Worm (Caenorhabditis elegans) whole organism, young adult: ENCODE data around the gene spat-1.

Experiments
- K12H6.12 ChIP-seq: fragments of 200-800 bp; sonication (Bioruptor generic); optimal IDR thresholded peaks from 2 replicates; lab custom pipeline; 2018; ENCODE audit warnings: mild to moderate bottlenecking, missing genetic modification characterization, missing compliant biosample characterization
- T26A5.8 ChIP-seq: sonication (generic microtip); optimal IDR thresholded peaks from 2 replicates; lab custom pipeline; 2016; ENCODE audit warnings: missing genetic modification characterization, missing compliant biosample characterization
- Y67H2A.10 ChIP-seq: fragments of 200-800 bp; sonication (Bioruptor generic); conservative IDR thresholded peaks from 2 replicates; pipeline ENCODE4 v1.3.6; 2022; ENCODE audit warnings: missing genetic modification reagents, missing genetic modification characterization, missing compliant biosample characterization
- aptf-3 ChIP-seq: fragments of 200-800 bp; sonication (Bioruptor generic); IDR thresholded peaks from 2 replicates; pipeline ENCODE4 v1.3.6; 2022; ENCODE audit warnings: missing genetic modification characterization, missing compliant biosample characterization
- atf-7 ChIP-seq: sonication (generic microtip); optimal IDR thresholded peaks from 2 replicates; lab custom pipeline; 2017; ENCODE audit warnings: mild to moderate bottlenecking, missing genetic modification characterization, missing compliant biosample characterization
- attf-3 ChIP-seq: fragments of 200-800 bp; sonication (Bioruptor generic); conservative IDR thresholded peaks from 2 replicates; pipeline ENCODE4 v1.3.6; 2022; ENCODE audit warnings: missing genetic modification reagents, missing genetic modification characterization, missing compliant biosample characterization
- attf-5 ChIP-seq: fragments of 200-800 bp; sonication (Bioruptor generic); optimal IDR thresholded peaks from 2 replicates; lab custom pipeline; 2018; ENCODE audit warnings: mild to moderate bottlenecking, missing genetic modification characterization, missing compliant biosample characterization
- bed-1 ChIP-seq: fragments of 200-800 bp; sonication (Bioruptor generic); IDR thresholded peaks from 2 replicates; pipeline ENCODE4 v1.3.6; 2022; ENCODE audit warnings: missing genetic modification reagents, missing genetic modification characterization, missing compliant biosample characterization
- ceh-27 ChIP-seq: fragments of 200-800 bp; sonication (Bioruptor generic); optimal IDR thresholded peaks from 2 replicates; lab custom pipeline; 2018; ENCODE audit warnings: mild to moderate bottlenecking, missing genetic modification characterization, moderate library complexity, missing compliant biosample characterization
- ceh-40 ChIP-seq: fragments of 200-800 bp; sonication (Bioruptor generic); IDR thresholded peaks from 2 replicates; pipeline ENCODE4 v1.3.6; 2022; ENCODE audit warnings: missing genetic modification characterization, missing compliant biosample characterization
- chd-7 ChIP-seq: sonication (generic microtip); optimal IDR thresholded peaks from 2 replicates; lab custom pipeline; 2016; ENCODE audit warnings: mild to moderate bottlenecking, missing genetic modification characterization, moderate library complexity, missing compliant biosample characterization
- die-1 ChIP-seq: sonication (generic microtip); optimal IDR thresholded peaks from 2 replicates; lab custom pipeline; 2016; ENCODE audit warnings: missing genotype, mild to moderate bottlenecking, missing genetic modification characterization, missing compliant biosample characterization
- dox-1 ChIP-seq: fragments of 200-800 bp; sonication (Bioruptor generic); IDR thresholded peaks from 2 replicates; pipeline ENCODE4 v1.3.6; 2022; ENCODE audit warnings: missing genetic modification reagents, missing genetic modification characterization, missing compliant biosample characterization
- efl-1 ChIP-seq: fragments of 150-350 bp; optimal IDR thresholded peaks from 2 replicates; lab custom pipeline; 2014; ENCODE audit warnings: missing biosample characterization, missing genetic modification reagents, missing genetic modification characterization
- egl-18 ChIP-seq: fragments of 200-800 bp; sonication (Bioruptor generic); IDR thresholded peaks from 2 replicates; pipeline ENCODE4 v1.3.6; 2022; ENCODE audit warnings: missing genetic modification reagents, missing genetic modification characterization, missing compliant biosample characterization
- egl-44 ChIP-seq: fragments of 200-800 bp; sonication (Bioruptor generic); IDR thresholded peaks from 2 replicates; pipeline ENCODE4 v1.3.6; 2022; ENCODE audit warnings: missing genetic modification reagents, missing genetic modification characterization, missing compliant biosample characterization
- gei-17 ChIP-seq: fragments of 200-800 bp; sonication (Bioruptor generic); optimal IDR thresholded peaks from 2 replicates; lab custom pipeline; 2018; ENCODE audit warnings: mild to moderate bottlenecking, missing genetic modification characterization, missing compliant biosample characterization
- him-1 ChIP-seq: sonication (generic microtip); optimal IDR thresholded peaks from 2 replicates; lab custom pipeline; 2016; ENCODE audit warnings: missing genotype, missing genetic modification reagents, missing genetic modification characterization, missing compliant biosample characterization
- hmg-1.2 ChIP-seq: fragments of 200-800 bp; sonication (Bioruptor generic); IDR thresholded peaks from 2 replicates; pipeline ENCODE4 v1.3.6; 2022; ENCODE audit warnings: missing genetic modification reagents, missing genetic modification characterization, missing compliant biosample characterization
- hmg-20 ChIP-seq: fragments of 200-800 bp; sonication (Bioruptor generic); IDR thresholded peaks from 2 replicates; pipeline ENCODE4 v1.3.6; 2022; ENCODE audit warnings: missing genetic modification reagents, missing genetic modification characterization, missing compliant biosample characterization
- lag-1 ChIP-seq: fragments of 200-800 bp; sonication (Bioruptor generic); IDR thresholded peaks from 2 replicates; pipeline ENCODE4 v1.3.6; 2022; ENCODE audit warnings: missing genetic modification reagents, missing genetic modification characterization, missing compliant biosample characterization
- let-607 ChIP-seq, 2 experiments: fragments of 200-800 bp in 1 of 2; sonication (Bioruptor generic) in 1 of 2; sonication (generic microtip) in 1 of 2; optimal IDR thresholded peaks; 2 replicates each; lab custom pipeline; 2016 to 2018; ENCODE audit warnings: mild to moderate bottlenecking in 2 of 2, missing compliant biosample characterization in 2 of 2, missing genetic modification characterization in 2 of 2, moderate library complexity in 2 of 2, missing genotype in 1 of 2
- lin-40 ChIP-seq: sonication (generic microtip); optimal IDR thresholded peaks from 2 replicates; lab custom pipeline; 2016; ENCODE audit warnings: missing genetic modification characterization, mild to moderate bottlenecking, missing compliant biosample characterization, missing genotype, missing genetic modification reagents
- lsl-1 ChIP-seq: fragments of 200-800 bp; sonication (Bioruptor generic); optimal IDR thresholded peaks from 2 replicates; lab custom pipeline; 2018; ENCODE audit warnings: mild to moderate bottlenecking, missing genetic modification characterization, moderate library complexity, missing compliant biosample characterization
- madf-10 ChIP-seq: sonication (generic microtip); optimal IDR thresholded peaks from 2 replicates; lab custom pipeline; 2016; ENCODE audit warnings: mild to moderate bottlenecking, missing genetic modification characterization, missing compliant biosample characterization
- madf-8 ChIP-seq: fragments of 200-800 bp; sonication (Bioruptor generic); conservative IDR thresholded peaks from 2 replicates; pipeline ENCODE4 v1.3.6; 2022; ENCODE audit warnings: missing genetic modification reagents, missing genetic modification characterization, missing compliant biosample characterization
- mxl-1 ChIP-seq: sonication (generic microtip); optimal IDR thresholded peaks from 2 replicates; lab custom pipeline; 2016; ENCODE audit warnings: missing genetic modification characterization, missing compliant biosample characterization
- nhr-120 ChIP-seq: fragments of 200-800 bp; sonication (Bioruptor generic); IDR thresholded peaks from 2 replicates; pipeline ENCODE4 v1.3.6; 2022; ENCODE audit warnings: missing genetic modification characterization, missing compliant biosample characterization
- nhr-90 ChIP-seq: sonication (generic microtip); optimal IDR thresholded peaks from 2 replicates; lab custom pipeline; 2016; ENCODE audit warnings: missing genotype, mild to moderate bottlenecking, missing genetic modification characterization, missing compliant biosample characterization
- repo-1 ChIP-seq: sonication (generic microtip); optimal IDR thresholded peaks from 2 replicates; lab custom pipeline; 2017; ENCODE audit warnings: mild to moderate bottlenecking, missing genetic modification characterization, missing compliant biosample characterization
- sea-2 ChIP-seq: fragments of 200-800 bp; sonication (Bioruptor generic); IDR thresholded peaks from 2 replicates; pipeline ENCODE4 v1.3.6; 2022; ENCODE audit warnings: missing genetic modification characterization, missing compliant biosample characterization
- snpc-4 ChIP-seq, 5 experiments: fragments of 150-350 bp in 1 of 5; sonication (generic microtip) in 4 of 5; optimal IDR thresholded peaks; 2 replicates each; lab custom pipeline; 2014 to 2018; ENCODE audit warnings: missing genetic modification characterization in 5 of 5, missing biosample characterization in 3 of 5, antibody characterized with exemption in 2 of 5, mild to moderate bottlenecking in 2 of 5, missing compliant biosample characterization in 2 of 5, missing genotype in 2 of 5, moderate library complexity in 2 of 5, missing genetic modification reagents in 1 of 5
- somi-1 ChIP-seq: fragments of 200-800 bp; sonication (Bioruptor generic); optimal IDR thresholded peaks from 2 replicates; lab custom pipeline; 2018; ENCODE audit warnings: mild to moderate bottlenecking, missing genetic modification characterization, missing compliant biosample characterization
- tlf-1 ChIP-seq: fragments of 200-800 bp; sonication (Bioruptor generic); optimal IDR thresholded peaks from 2 replicates; lab custom pipeline; 2018; ENCODE audit warnings: mild to moderate bottlenecking, missing genetic modification characterization, missing compliant biosample characterization
- unc-130 ChIP-seq: sonication (generic microtip); optimal IDR thresholded peaks from 2 replicates; lab custom pipeline; 2016; ENCODE audit warnings: missing genetic modification reagents, missing genetic modification characterization, missing compliant biosample characterization
- ztf-18 ChIP-seq: sonication (generic microtip); optimal IDR thresholded peaks from 2 replicates; lab custom pipeline; 2016; ENCODE audit warnings: missing genotype, mild to moderate bottlenecking, missing genetic modification characterization, missing compliant biosample characterization
- ztf-26 ChIP-seq: sonication (generic microtip); optimal IDR thresholded peaks from 2 replicates; lab custom pipeline; 2017; ENCODE audit warnings: missing genetic modification characterization, missing compliant biosample characterization
- ztf-28 ChIP-seq: fragments of 200-800 bp; sonication (Bioruptor generic); IDR thresholded peaks from 2 replicates; pipeline ENCODE4 v1.3.6; 2022; ENCODE audit warnings: missing genetic modification reagents, missing genetic modification characterization, missing compliant biosample characterization
- ztf-3 ChIP-seq: fragments of 200-800 bp; sonication (Bioruptor generic); optimal IDR thresholded peaks from 2 replicates; lab custom pipeline; 2018; ENCODE audit warnings: mild to moderate bottlenecking, missing genetic modification characterization, missing compliant biosample characterization

The spat-1 gene

ce11 chrII:14561549-14562115 lies 33.1 kb downstream of the spat-1 start, which contains the start of gene mog-4 (continued):
- TF ChIP-seq T26A5.8 (tag; lab: Kevin White, UChicago) (peak; percentile 7), madf-10 (tag; lab: Kevin White, UChicago) (peak; percentile 93), aptf-3 (GFP tag; lab: Robert Waterston, UW) (peak; percentile 95), let-607 (tag; optimal IDR thresholded peaks at IDR 0.05; lab: Kevin White, UChicago) (peak; percentile 97 to 98), bed-1 (GFP tag; lab: Robert Waterston, UW) (peak; percentile 98), sea-2 (peak; percentile 98), die-1 (tag; lab: Kevin White, UChicago) (peak; percentile 45), snpc-4 (GFP tag; optimal IDR thresholded peaks at IDR 0.05; lab: Kevin White, UChicago) (peak; percentile 31), snpc-4 (tag; optimal IDR thresholded peaks at IDR 0.05; lab: Kevin White, UChicago) (peak; percentile 41 to 91 (median 72)), nhr-120 (peak; percentile 98), somi-1 (GFP tag; lab: Kevin White, UChicago) (peak; percentile 96), hmg-1.2 (GFP tag; lab: Robert Waterston, UW) (peak; percentile 100), ztf-26 (tag; lab: Kevin White, UChicago) (peak; percentile 96), hmg-20 (peak; percentile 95), atf-7 (peak; percentile 84), ceh-40 (GFP tag; lab: Robert Waterston, UW) (peak; percentile 95), egl-44 (GFP tag; lab: Robert Waterston, UW) (peak; percentile 97), chd-7 (tag; lab: Kevin White, UChicago) (peak; percentile 84), attf-3 (peak; percentile 93), mxl-1 (tag; lab: Kevin White, UChicago) (peak; percentile 28), dox-1 (GFP tag; lab: Robert Waterston, UW) (peak; percentile 100), attf-5 (GFP tag; lab: Kevin White, UChicago) (peak; percentile 99), ztf-18 (tag; lab: Kevin White, UChicago) (peak; percentile 82), egl-18 (GFP tag; lab: Robert Waterston, UW) (peak; percentile 97), lag-1 (peak; percentile 99), lin-40 (tag; lab: Kevin White, UChicago) (peak; percentile 98), lsl-1 (GFP tag; lab: Kevin White, UChicago) (peak; percentile 98), Y67H2A.10 (GFP tag; lab: Robert Waterston, UW) (peak; percentile 99), nhr-90 (tag; lab: Kevin White, UChicago) (peak; percentile 64), unc-130 (GFP tag; lab: Kevin White, UChicago) (peak; percentile 97), efl-1 (peak; percentile 65), ztf-3 (GFP tag; lab: Kevin White, UChicago) (peak; percentile 81), tlf-1 (peak; percentile 98), madf-8 (peak; percentile 99), him-1 (tag; lab: Kevin White, UChicago) (peak; percentile 84), ceh-27 (GFP tag; lab: Kevin White, UChicago) (peak; percentile 97), gei-17 (GFP tag; lab: Kevin White, UChicago) (peak; percentile 66), ztf-28 (GFP tag; lab: Robert Waterston, UW) (peak; percentile 100), repo-1 (peak; percentile 84), K12H6.12 (tag; lab: Kevin White, UChicago) (peak; percentile 97)
